Worm (Caenorhabditis elegans): ENCODE measurements around the gene fbxa-55.

ce11 chrIII:936037-936507, at the start of gene fbxa-55:
- TF ChIP-seq zag-1 (tag; optimal IDR thresholded peaks at IDR 0.05) (no peak), snpc-4 (tag; optimal IDR thresholded peaks at IDR 0.05) (no peak), aly-2 (tag; optimal IDR thresholded peaks at IDR 0.05) (no peak), ama-1 (optimal IDR thresholded peaks at IDR 0.05) (no peak)
